Worm (Caenorhabditis elegans) whole organism, L4 larva: ENCODE results near the gene nas-19.

Experiments
- D1046.2 ChIP-seq: fragments of 200-800 bp; sonication (Bioruptor generic); IDR thresholded peaks from 2 replicates; pipeline ENCODE4 v1.3.6; 2022; ENCODE audit warnings: missing genetic modification characterization, missing compliant biosample characterization
- F10B5.3 ChIP-seq: sonication (generic microtip); optimal IDR thresholded peaks from 2 replicates; lab custom pipeline; 2016; ENCODE audit warnings: mild to moderate bottlenecking, missing genetic modification characterization, missing compliant biosample characterization
- F49E8.2 ChIP-seq: sonication (generic microtip); optimal IDR thresholded peaks from 2 replicates; lab custom pipeline; 2016; ENCODE audit warnings: missing compliant biosample characterization, mild to moderate bottlenecking, missing genetic modification characterization, borderline replicate concordance
- T20F7.1 ChIP-seq: fragments of 200-800 bp; sonication (Bioruptor generic); optimal IDR thresholded peaks from 2 replicates; lab custom pipeline; 2018; ENCODE audit warnings: mild to moderate bottlenecking, missing genetic modification characterization, missing compliant biosample characterization
- Y105C5A.15 ChIP-seq: fragments of 200-800 bp; sonication (Bioruptor generic); IDR thresholded peaks from 2 replicates; pipeline ENCODE4 v1.3.6; 2022; ENCODE audit warnings: missing genetic modification characterization, missing compliant biosample characterization
- Y48G9A.11 ChIP-seq: fragments of 200-800 bp; sonication (Bioruptor generic); IDR thresholded peaks from 2 replicates; pipeline ENCODE4 v1.3.6; 2022; ENCODE audit warnings: missing genetic modification reagents, missing genetic modification characterization, missing compliant biosample characterization
- Y5F2A.4 ChIP-seq: fragments of 200-800 bp; sonication (Bioruptor generic); optimal IDR thresholded peaks from 2 replicates; lab custom pipeline; 2018; ENCODE audit warnings: mild to moderate bottlenecking, missing genetic modification characterization, missing compliant biosample characterization
- ZK337.2 ChIP-seq: fragments of 200-800 bp; sonication (Bioruptor generic); IDR thresholded peaks from 2 replicates; pipeline ENCODE4 v1.3.6; 2022; ENCODE audit warnings: missing genetic modification reagents, missing genetic modification characterization, missing compliant biosample characterization
- ZK546.5 ChIP-seq, 2 experiments: sonication (generic microtip); optimal IDR thresholded peaks; 2 replicates each; lab custom pipeline; 2017; ENCODE audit warnings: missing biosample characterization in 2 of 2, missing genetic modification characterization in 2 of 2
- attf-4 ChIP-seq: sonication (generic microtip); optimal IDR thresholded peaks from 3 replicates; lab custom pipeline; 2017; ENCODE audit warnings: missing biosample characterization, missing genetic modification characterization
- ceh-20 ChIP-seq: fragments of 200-800 bp; sonication (Bioruptor generic); IDR thresholded peaks from 2 replicates; pipeline ENCODE4 v1.3.6; 2022; ENCODE audit warnings: missing genetic modification reagents, missing genetic modification characterization, missing compliant biosample characterization
- ceh-28 ChIP-seq: fragments of 150-350 bp; optimal IDR thresholded peaks from 2 replicates; lab custom pipeline; 2014; ENCODE audit warnings: missing biosample characterization, missing genetic modification reagents, missing genetic modification characterization
- ceh-62 ChIP-seq: sonication (generic microtip); optimal IDR thresholded peaks from 2 replicates; lab custom pipeline; 2017; ENCODE audit warnings: missing biosample characterization, missing genetic modification characterization
- ces-1 ChIP-seq: fragments of 150-350 bp; sonication (generic microtip); optimal IDR thresholded peaks from 4 replicates; lab custom pipeline; 2014; ENCODE audit warnings: missing biosample characterization, missing genetic modification reagents, missing genetic modification characterization
- ctbp-1 ChIP-seq: fragments of 200-800 bp; sonication (Bioruptor generic); IDR thresholded peaks from 2 replicates; pipeline ENCODE4 v1.3.6; 2022; ENCODE audit warnings: missing genetic modification reagents, missing genetic modification characterization, missing compliant biosample characterization
- daf-19 ChIP-seq: fragments of 200-800 bp; sonication (Bioruptor generic); conservative IDR thresholded peaks from 2 replicates; pipeline ENCODE4 v1.3.6; 2022; ENCODE audit warnings: missing genetic modification characterization, missing compliant biosample characterization
- daf-8 ChIP-seq: fragments of 200-800 bp; sonication (Bioruptor generic); IDR thresholded peaks from 2 replicates; pipeline ENCODE4 v1.3.6; 2022; ENCODE audit warnings: missing genetic modification characterization, missing compliant biosample characterization
- dmd-8 ChIP-seq: fragments of 200-800 bp; sonication (Bioruptor generic); IDR thresholded peaks from 2 replicates; pipeline ENCODE4 v1.3.6; 2022; ENCODE audit warnings: missing genetic modification characterization, missing compliant biosample characterization
- dpl-1 ChIP-seq: fragments of 150-350 bp; optimal IDR thresholded peaks from 2 replicates; lab custom pipeline; 2014; ENCODE audit warnings: missing biosample characterization, missing genetic modification reagents, missing genetic modification characterization
- egl-27 ChIP-seq: sonication (generic microtip); optimal IDR thresholded peaks from 3 replicates; lab custom pipeline; 2017; ENCODE audit warnings: missing biosample characterization, missing genetic modification reagents, missing genetic modification characterization
- fkh-10 ChIP-seq: fragments of 150-350 bp; optimal IDR thresholded peaks from 2 replicates; lab custom pipeline; 2014; ENCODE audit warnings: missing biosample characterization, missing genetic modification reagents, missing genetic modification characterization
- fos-1 ChIP-seq: fragments of 150-350 bp; optimal IDR thresholded peaks from 2 replicates; lab custom pipeline; 2014; ENCODE audit warnings: missing biosample characterization, missing genetic modification characterization
- hif-1 ChIP-seq, 2 experiments: sonication (generic microtip); optimal IDR thresholded peaks; 2 replicates each; lab custom pipeline; 2016 to 2017; ENCODE audit warnings: missing compliant biosample characterization in 2 of 2, missing genetic modification characterization in 2 of 2, missing genetic modification reagents in 2 of 2, missing genotype in 2 of 2, mild to moderate bottlenecking in 1 of 2
- hlh-30 ChIP-seq: sonication (generic microtip); optimal IDR thresholded peaks from 2 replicates; lab custom pipeline; 2017; ENCODE audit warnings: antibody characterized with exemption, mild to moderate bottlenecking, missing genetic modification characterization, missing compliant biosample characterization; ENCODE audit not compliant: insufficient read depth
- lin-1 ChIP-seq: fragments of 200-800 bp; sonication (Bioruptor generic); IDR thresholded peaks from 2 replicates; pipeline ENCODE4 v1.3.6; 2022; ENCODE audit warnings: missing genetic modification reagents, missing genetic modification characterization, missing compliant biosample characterization
- lin-15B ChIP-seq: fragments of 150-350 bp; sonication (generic microtip); optimal IDR thresholded peaks from 3 replicates; lab custom pipeline; 2014; ENCODE audit warnings: missing biosample characterization, missing genetic modification characterization
- lin-29 ChIP-seq: fragments of 200-800 bp; sonication (Bioruptor generic); IDR thresholded peaks from 2 replicates; pipeline ENCODE4 v1.3.6; 2022; ENCODE audit warnings: missing genetic modification reagents, missing genetic modification characterization, missing compliant biosample characterization
- lin-38 ChIP-seq: fragments of 200-800 bp; sonication (Bioruptor generic); IDR thresholded peaks from 2 replicates; pipeline ENCODE4 v1.3.6; 2022; ENCODE audit warnings: missing genetic modification reagents, missing genetic modification characterization, missing compliant biosample characterization
- lin-39 ChIP-seq: fragments of 150-350 bp; optimal IDR thresholded peaks from 2 replicates; lab custom pipeline; 2014; ENCODE audit warnings: missing biosample characterization, missing genetic modification reagents, missing genetic modification characterization
- lir-3 ChIP-seq: sonication (generic microtip); optimal IDR thresholded peaks from 2 replicates; lab custom pipeline; 2016; ENCODE audit warnings: mild to moderate bottlenecking, missing genetic modification characterization, missing compliant biosample characterization
- madf-5 ChIP-seq, 2 experiments: fragments of 200-800 bp; sonication (Bioruptor generic); IDR thresholded peaks; 2 replicates each; pipeline ENCODE4 v1.3.6; 2022; ENCODE audit warnings: missing compliant biosample characterization in 2 of 2, missing genetic modification characterization in 2 of 2
- madf-9 ChIP-seq: fragments of 200-800 bp; sonication (Bioruptor generic); conservative IDR thresholded peaks from 2 replicates; pipeline ENCODE4 v1.3.6; 2022; ENCODE audit warnings: missing genetic modification reagents, missing genetic modification characterization, missing compliant biosample characterization
- mdl-1 ChIP-seq, 2 experiments: fragments of 150-350 bp in 1 of 2; sonication (generic microtip) in 1 of 2; optimal IDR thresholded peaks; 2 replicates each; lab custom pipeline; 2014 to 2017; ENCODE audit warnings: missing biosample characterization in 2 of 2, missing genetic modification characterization in 2 of 2
- mxl-3 ChIP-seq: fragments of 200-800 bp; sonication (Bioruptor generic); optimal IDR thresholded peaks from 2 replicates; lab custom pipeline; 2018; ENCODE audit warnings: mild to moderate bottlenecking, missing genetic modification characterization, missing compliant biosample characterization
- nhr-28 ChIP-seq: fragments of 150-350 bp; optimal IDR thresholded peaks from 2 replicates; lab custom pipeline; 2014; ENCODE audit warnings: missing biosample characterization, missing genetic modification characterization
- nhr-48 ChIP-seq: sonication (generic microtip); optimal IDR thresholded peaks from 2 replicates; lab custom pipeline; 2016; ENCODE audit warnings: mild to moderate bottlenecking, missing genetic modification characterization, missing compliant biosample characterization
- pha-4 ChIP-seq, 2 experiments: fragments of 150-350 bp in 1 of 2; fragments of 200-800 bp in 1 of 2; sonication (Bioruptor generic) in 1 of 2; IDR thresholded peaks in 1 of 2; optimal IDR thresholded peaks in 1 of 2; 2 replicates each; pipeline versions ENCODE4 v1.3.6 to Lab custom; 2014 to 2022; ENCODE audit warnings: missing genetic modification characterization in 2 of 2, missing genetic modification reagents in 2 of 2, missing biosample characterization in 1 of 2, missing compliant biosample characterization in 1 of 2
- unc-39 ChIP-seq: sonication (generic microtip); optimal IDR thresholded peaks from 2 replicates; lab custom pipeline; 2017; ENCODE audit warnings: missing biosample characterization, missing genetic modification characterization
- unc-62 ChIP-seq, 3 experiments: fragments of 150-350 bp in 1 of 3; sonication (generic microtip); optimal IDR thresholded peaks in 2 of 3; peaks in 1 of 3; 1 replicate in 1 of 3; 2 replicates in 2 of 3; lab custom pipeline; 2014 to 2017; ENCODE audit warnings: missing biosample characterization in 3 of 3, missing genetic modification characterization in 3 of 3, missing genetic modification reagents in 3 of 3, missing genotype in 1 of 3
- vab-7 ChIP-seq: fragments of 200-800 bp; sonication (Bioruptor generic); IDR thresholded peaks from 2 replicates; pipeline ENCODE4 v1.3.6; 2022; ENCODE audit warnings: missing genetic modification reagents, missing genetic modification characterization, missing compliant biosample characterization
- zfp-3 ChIP-seq: fragments of 200-800 bp; sonication (Bioruptor generic); conservative IDR thresholded peaks from 2 replicates; pipeline ENCODE4 v1.3.6; 2022; ENCODE audit warnings: missing genetic modification reagents, missing genetic modification characterization, missing compliant biosample characterization

nas-19 gene

ce11 chrV:11383032-11383431 lies 19.5 kb downstream of the nas-19 start, which contains the start of gene F55C10.5:
F55C10.5 (plus strand) TSS chrV:11383105.
- no peak for TF ChIP-seq zfp-3 (GFP tag; lab: Robert Waterston, UW)
- no peak for TF ChIP-seq lin-39 (tag; lab: Kevin White, UChicago)
- no peak for TF ChIP-seq D1046.2 (GFP tag; lab: Robert Waterston, UW)
- TF ChIP-seq ctbp-1 (GFP tag; lab: Robert Waterston, UW), result no peak
- peak in 1 of 2 experiments; percentile 94 for TF ChIP-seq unc-62 (GFP tag; optimal IDR thresholded peaks at IDR 0.05 in 1 of 2; lab: Kevin White, UChicago)
- no peak for TF ChIP-seq unc-62 (tag; optimal IDR thresholded peaks at IDR 0.05; lab: Kevin White, UChicago)
- no peak for TF ChIP-seq fos-1 (tag; lab: Kevin White, UChicago)
- TF ChIP-seq mdl-1 (tag; optimal IDR thresholded peaks at IDR 0.05; lab: Kevin White, UChicago), result no peak

- TF ChIP-seq fkh-10 (GFP tag; lab: Kevin White, UChicago), result peak; percentile 38
- TF ChIP-seq vab-7, result no peak
- TF ChIP-seq nhr-28 (tag; lab: Kevin White, UChicago), result no peak
- TF ChIP-seq unc-62 (GFP tag; optimal IDR thresholded peaks at IDR 0.05 in 1 of 2; lab: Kevin White, UChicago), result peak in 1 of 2 experiments; percentile 68
- no peak for TF ChIP-seq unc-62 (tag; optimal IDR thresholded peaks at IDR 0.05; lab: Kevin White, UChicago)
Measured at ce11 chrV:11380571-11380970, 21.9 kb downstream of the nas-19 start.

ce11 chrV:11379341-11379740 lies 23.2 kb downstream of the nas-19 start:
- TF ChIP-seq ceh-20 (GFP tag; lab: Robert Waterston, UW), result peak; percentile 32; the same call in 1 of the 2 replicates
- no peak for TF ChIP-seq ctbp-1 (GFP tag; lab: Robert Waterston, UW)
- no peak for TF ChIP-seq lin-15B (tag; lab: Kevin White, UChicago)
- TF ChIP-seq ZK337.2, result no peak
- TF ChIP-seq egl-27, result no peak
- TF ChIP-seq mdl-1 (tag; optimal IDR thresholded peaks at IDR 0.05; lab: Kevin White, UChicago), result no peak
- TF ChIP-seq Y105C5A.15 (GFP tag; lab: Robert Waterston, UW), result no peak

ce11 chrV:11375150-11375792 lies 27.2 kb downstream of the nas-19 start, which contains the start of gene cnb-1:
cnb-1 (plus strand) TSS chrV:11375742.
- TF ChIP-seq Y48G9A.11, result no peak
- TF ChIP-seq daf-19 (GFP tag; lab: Robert Waterston, UW), result no peak
- no peak for TF ChIP-seq dmd-8
- peak; percentile 84 for TF ChIP-seq hlh-30 (tag; lab: Kevin White, UChicago)
- no peak for TF ChIP-seq ceh-62 (tag; lab: Kevin White, UChicago)
- TF ChIP-seq lir-3 (tag; lab: Kevin White, UChicago), result no peak
- no peak for TF ChIP-seq Y5F2A.4
- no peak for TF ChIP-seq madf-5 (GFP tag; IDR thresholded peaks at IDR 0.05; lab: Robert Waterston, UW)
- TF ChIP-seq ces-1 (GFP tag; lab: Kevin White, UChicago), result peak; percentile 14
- TF ChIP-seq nhr-48, result no peak
- no peak for TF ChIP-seq T20F7.1 (GFP tag; lab: Kevin White, UChicago)
- TF ChIP-seq ceh-28, result peak; percentile 51
- peak; percentile 29 for TF ChIP-seq lin-38 (GFP tag; lab: Robert Waterston, UW)
- TF ChIP-seq dpl-1 (GFP tag; lab: Kevin White, UChicago), result no peak
- no peak for TF ChIP-seq F49E8.2 (tag; lab: Kevin White, UChicago)
- no peak for TF ChIP-seq unc-39 (tag; lab: Kevin White, UChicago)
- no peak for TF ChIP-seq daf-8 (GFP tag; lab: Robert Waterston, UW)
- TF ChIP-seq Y105C5A.15 (GFP tag; lab: Robert Waterston, UW), result no peak
- peak; percentile 54 for TF ChIP-seq fkh-10 (GFP tag; lab: Kevin White, UChicago)
- no peak for TF ChIP-seq mxl-3 (GFP tag; lab: Kevin White, UChicago)
- no peak for TF ChIP-seq F10B5.3 (tag; lab: Kevin White, UChicago)
- TF ChIP-seq ZK546.5 (tag; optimal IDR thresholded peaks at IDR 0.05; lab: Kevin White, UChicago), result no peak
- TF ChIP-seq lin-39 (tag; lab: Kevin White, UChicago), result no peak
- TF ChIP-seq pha-4 (GFP tag; IDR thresholded peaks at IDR 0.05; lab: Robert Waterston, UW), result peak; percentile 47; the same call in 1 of the 2 replicates
- TF ChIP-seq pha-4 (tag; optimal IDR thresholded peaks at IDR 0.05; lab: Kevin White, UChicago), result no peak
- peak in 1 of 2 experiments; percentile 91 for TF ChIP-seq unc-62 (GFP tag; optimal IDR thresholded peaks at IDR 0.05 in 1 of 2; lab: Kevin White, UChicago)
- TF ChIP-seq unc-62 (tag; optimal IDR thresholded peaks at IDR 0.05; lab: Kevin White, UChicago), result no peak
- peak in 1 of 2 experiments; percentile 61 for TF ChIP-seq hif-1 (tag; optimal IDR thresholded peaks at IDR 0.05; lab: Kevin White, UChicago)
- TF ChIP-seq madf-9, result no peak
- TF ChIP-seq ctbp-1 (GFP tag; lab: Robert Waterston, UW), result 0 out of 2 replicates have a peak, but pooled peaks have one; percentile 59
- no peak for TF ChIP-seq lin-1 (GFP tag; lab: Robert Waterston, UW)
- no peak for TF ChIP-seq attf-4 (tag; lab: Kevin White, UChicago)
- TF ChIP-seq lin-29 (GFP tag; lab: Robert Waterston, UW), result no peak
